Fruit fly (Drosophila melanogaster) whole organism, prepupa: Measurements from ENCODE around the gene Cpr67B.

Experiments used
- Blimp-1 ChIP-seq: fragments of 200-800 bp; sonication (Bioruptor generic); optimal IDR thresholded peaks from 3 replicates; lab custom pipeline; 2017; ENCODE audit warnings: missing biosample characterization, missing genetic modification characterization, mild to moderate bottlenecking, moderate library complexity, missing genetic modification reagents
- CG10631 ChIP-seq: fragments of 200-800 bp; sonication (Bioruptor generic); optimal IDR thresholded peaks from 2 replicates; lab custom pipeline; 2016; ENCODE audit warnings: missing biosample characterization, missing genetic modification characterization
- CG10669 ChIP-seq: fragments of 200-800 bp; sonication (Bioruptor generic); optimal IDR thresholded peaks from 3 replicates; lab custom pipeline; 2018; ENCODE audit warnings: missing biosample characterization, mild to moderate bottlenecking, missing genetic modification characterization, moderate library complexity
- CG11294 ChIP-seq: fragments of 200-800 bp; sonication (Bioruptor generic); IDR thresholded peaks from 2 replicates; pipeline ENCODE4 v1.3.6; 2022; ENCODE audit warnings: missing biosample characterization, missing genetic modification characterization
- CG11762 ChIP-seq: fragments of 200-800 bp; sonication (Bioruptor generic); optimal IDR thresholded peaks from 3 replicates; lab custom pipeline; 2016; ENCODE audit warnings: missing biosample characterization, missing genetic modification characterization; ENCODE audit not compliant: insufficient read depth
- CG15336 ChIP-seq: fragments of 200-800 bp; sonication (Bioruptor generic); IDR thresholded peaks from 2 replicates; pipeline ENCODE4 v1.3.6; 2022; ENCODE audit warnings: missing biosample characterization, missing genetic modification characterization
- CG1621 ChIP-seq: fragments of 200-800 bp; sonication (Bioruptor generic); optimal IDR thresholded peaks from 3 replicates; lab custom pipeline; 2018; ENCODE audit warnings: missing biosample characterization, mild to moderate bottlenecking, missing genetic modification characterization
- CG16779 ChIP-seq: fragments of 200-800 bp; sonication (Bioruptor generic); optimal IDR thresholded peaks from 3 replicates; lab custom pipeline; 2017; ENCODE audit warnings: missing biosample characterization, mild to moderate bottlenecking, missing genetic modification characterization
- CG3032 ChIP-seq: fragments of 200-800 bp; optimal IDR thresholded peaks from 2 replicates; lab custom pipeline; 2019; ENCODE audit warnings: missing biosample characterization, mild to moderate bottlenecking, missing genetic modification characterization, moderate library complexity
- CG31627 ChIP-seq: fragments of 200-800 bp; sonication (Bioruptor generic); optimal IDR thresholded peaks from 3 replicates; lab custom pipeline; 2016; ENCODE audit warnings: missing biosample characterization, missing genetic modification characterization
- CG32006 ChIP-seq: fragments of 200-800 bp; sonication (Bioruptor generic); optimal IDR thresholded peaks from 3 replicates; lab custom pipeline; 2017; ENCODE audit warnings: missing biosample characterization, mild to moderate bottlenecking, missing genetic modification characterization
- CG4318 ChIP-seq: fragments of 200-800 bp; sonication (Bioruptor generic); optimal IDR thresholded peaks from 3 replicates; lab custom pipeline; 2017; ENCODE audit warnings: missing biosample characterization, mild to moderate bottlenecking, missing genetic modification characterization
- CG6163 ChIP-seq: fragments of 200-800 bp; sonication (Bioruptor generic); IDR thresholded peaks from 3 replicates; pipeline ENCODE4 v1.3.6; 2022; ENCODE audit warnings: missing biosample characterization, missing genetic modification characterization
- CG6792 ChIP-seq: fragments of 200-800 bp; sonication (Bioruptor generic); optimal IDR thresholded peaks from 3 replicates; lab custom pipeline; 2016; ENCODE audit warnings: missing biosample characterization, missing genetic modification characterization
- CG6854 ChIP-seq: fragments of 200-800 bp; sonication (Bioruptor generic); optimal IDR thresholded peaks from 2 replicates; lab custom pipeline; 2017; ENCODE audit warnings: missing biosample characterization, mild to moderate bottlenecking, missing genetic modification characterization
- CG7368 ChIP-seq: fragments of 200-800 bp; sonication (Bioruptor generic); optimal IDR thresholded peaks from 3 replicates; lab custom pipeline; 2016; ENCODE audit warnings: missing biosample characterization, missing genetic modification characterization
- CG8319 ChIP-seq: fragments of 200-800 bp; sonication (Bioruptor generic); optimal IDR thresholded peaks from 3 replicates; lab custom pipeline; 2016; ENCODE audit warnings: missing biosample characterization, missing genetic modification characterization
- CG8632 ChIP-seq: fragments of 200-800 bp; sonication (Bioruptor generic); optimal IDR thresholded peaks from 3 replicates; lab custom pipeline; 2016; ENCODE audit warnings: missing biosample characterization, missing genetic modification characterization
- Eip78C ChIP-seq: fragments of 200-800 bp; sonication (Bioruptor generic); peaks from one replicate; lab custom pipeline; 2016; ENCODE audit warnings: missing biosample characterization, missing genetic modification characterization
- Eip93F ChIP-seq: fragments of 200-800 bp; sonication (Bioruptor generic); optimal IDR thresholded peaks from 2 replicates; lab custom pipeline; 2016; ENCODE audit warnings: missing biosample characterization, mild to moderate bottlenecking, missing genetic modification characterization
- Ets96B ChIP-seq: fragments of 200-800 bp; optimal IDR thresholded peaks from 2 replicates; lab custom pipeline; 2019; ENCODE audit warnings: missing biosample characterization, mild to moderate bottlenecking, missing genetic modification characterization, moderate library complexity
- Gug ChIP-seq: fragments of 200-800 bp; sonication (Bioruptor generic); IDR thresholded peaks from 2 replicates; pipeline ENCODE4 v1.3.6; 2022; ENCODE audit warnings: missing biosample characterization, missing genetic modification characterization
- Hr38 ChIP-seq: sonication (Bioruptor generic); optimal IDR thresholded peaks from 2 replicates; lab custom pipeline; 2016; ENCODE audit warnings: missing biosample characterization, missing genetic modification characterization
- Hr4 ChIP-seq: fragments of 200-800 bp; sonication (Bioruptor generic); optimal IDR thresholded peaks from 3 replicates; lab custom pipeline; 2016; ENCODE audit warnings: missing biosample characterization, missing genetic modification characterization
- OdsH ChIP-seq: fragments of 200-800 bp; sonication (Bioruptor generic); optimal IDR thresholded peaks from 3 replicates; lab custom pipeline; 2016; ENCODE audit warnings: missing biosample characterization, missing genetic modification characterization
- Smox ChIP-seq: fragments of 200-800 bp; sonication (Bioruptor generic); optimal IDR thresholded peaks from 3 replicates; lab custom pipeline; 2016; ENCODE audit warnings: missing biosample characterization, missing genetic modification characterization
- Sox102F ChIP-seq: fragments of 200-800 bp; sonication (Bioruptor generic); optimal IDR thresholded peaks from 2 replicates; lab custom pipeline; 2016; ENCODE audit warnings: missing biosample characterization, mild to moderate bottlenecking, missing genetic modification characterization
- Sox15 ChIP-seq: fragments of 200-800 bp; sonication (Bioruptor generic); optimal IDR thresholded peaks from 3 replicates; lab custom pipeline; 2016; ENCODE audit warnings: missing biosample characterization, missing genetic modification characterization
- achi ChIP-seq: fragments of 200-800 bp; sonication (Bioruptor generic); optimal IDR thresholded peaks from 3 replicates; lab custom pipeline; 2016; ENCODE audit warnings: missing biosample characterization, missing genetic modification characterization
- acj6 ChIP-seq: fragments of 200-800 bp; sonication (Bioruptor generic); optimal IDR thresholded peaks from 3 replicates; lab custom pipeline; 2016; ENCODE audit warnings: missing biosample characterization, missing genetic modification characterization
- cyc ChIP-seq: fragments of 200-800 bp; sonication (Bioruptor generic); optimal IDR thresholded peaks from 3 replicates; lab custom pipeline; 2016; ENCODE audit warnings: missing biosample characterization, missing genetic modification characterization
- dac ChIP-seq: fragments of 200-800 bp; sonication (Bioruptor generic); optimal IDR thresholded peaks from 2 replicates; lab custom pipeline; 2017; ENCODE audit warnings: missing biosample characterization, mild to moderate bottlenecking, missing genetic modification characterization
- dsx ChIP-seq: fragments of 200-800 bp; optimal IDR thresholded peaks from 3 replicates; lab custom pipeline; 2019; ENCODE audit warnings: missing biosample characterization, mild to moderate bottlenecking, missing genetic modification characterization, moderate library complexity; ENCODE audit not compliant: poor library complexity, severe bottlenecking
- eg ChIP-seq: fragments of 200-800 bp; sonication (Bioruptor generic); IDR thresholded peaks from 3 replicates; pipeline ENCODE4 v1.3.6; 2022; ENCODE audit warnings: missing biosample characterization, missing genetic modification characterization
- fd59A ChIP-seq: fragments of 200-800 bp; sonication (Bioruptor generic); optimal IDR thresholded peaks from 2 replicates; lab custom pipeline; 2017; ENCODE audit warnings: missing biosample characterization, mild to moderate bottlenecking, missing genetic modification characterization, missing genetic modification reagents
- fd85E ChIP-seq: fragments of 200-800 bp; sonication (Bioruptor generic); optimal IDR thresholded peaks from 3 replicates; lab custom pipeline; 2016; ENCODE audit warnings: missing biosample characterization, missing genetic modification characterization
- fkh ChIP-seq: fragments of 200-800 bp; sonication (Bioruptor generic); optimal IDR thresholded peaks from 3 replicates; lab custom pipeline; 2017; ENCODE audit warnings: missing biosample characterization, mild to moderate bottlenecking, missing genetic modification characterization, moderate library complexity
- lz ChIP-seq: fragments of 200-800 bp; sonication (Bioruptor generic); optimal IDR thresholded peaks from 3 replicates; lab custom pipeline; 2016; ENCODE audit warnings: missing biosample characterization, missing genetic modification characterization
- net ChIP-seq: fragments of 200-800 bp; sonication (Bioruptor generic); optimal IDR thresholded peaks from 3 replicates; lab custom pipeline; 2016; ENCODE audit warnings: missing biosample characterization, missing genetic modification characterization
- pdm3 ChIP-seq: fragments of 200-800 bp; sonication (Bioruptor generic); optimal IDR thresholded peaks from 3 replicates; lab custom pipeline; 2016; ENCODE audit warnings: missing biosample characterization, missing genetic modification characterization
- salr ChIP-seq, 2 experiments: fragments of 200-800 bp; sonication (Bioruptor generic); optimal IDR thresholded peaks; 3 replicates each; lab custom pipeline; 2016 to 2018; ENCODE audit warnings: missing biosample characterization in 2 of 2, missing genetic modification characterization in 2 of 2, mild to moderate bottlenecking in 1 of 2
- spab ChIP-seq: fragments of 200-800 bp; sonication (Bioruptor generic); optimal IDR thresholded peaks from 2 replicates; lab custom pipeline; 2017; ENCODE audit warnings: missing biosample characterization, mild to moderate bottlenecking, missing genetic modification characterization, missing genetic modification reagents
- ss ChIP-seq, 2 experiments: fragments of 200-800 bp; sonication (Bioruptor generic); optimal IDR thresholded peaks; 2 replicates in 1 of 2; 3 replicates in 1 of 2; lab custom pipeline; 2017 to 2018; ENCODE audit warnings: mild to moderate bottlenecking in 2 of 2, missing biosample characterization in 2 of 2, missing genetic modification characterization in 2 of 2, moderate library complexity in 1 of 2
- svp ChIP-seq: fragments of 200-800 bp; sonication (Bioruptor generic); peaks from one replicate; lab custom pipeline; 2016; ENCODE audit warnings: missing biosample characterization, missing genetic modification characterization
- vri ChIP-seq: fragments of 200-800 bp; sonication (Bioruptor generic); optimal IDR thresholded peaks from 3 replicates; lab custom pipeline; 2016; ENCODE audit warnings: missing biosample characterization, mild to moderate bottlenecking, missing genetic modification characterization

Cpr67B gene

dm6 chr3L:9441907-9442479 is 37.4 kb downstream of the Cpr67B start, which contains the start of the genes Bet3 and Nf-YA (continued):
- TF ChIP-seq CG1621 (tag; lab: Kevin White, UChicago) (no peak), CG10669 (GFP tag; lab: Kevin White, UChicago) (no peak), Blimp-1 (GFP tag; lab: Kevin White, UChicago) (peak; percentile 99), Sox15 (no peak), CG4318 (GFP tag; lab: Kevin White, UChicago) (no peak), Smox (GFP tag; lab: Kevin White, UChicago) (no peak), Eip93F (GFP tag; lab: Kevin White, UChicago) (no peak), Hr38 (no peak), CG16779 (tag; lab: Kevin White, UChicago) (no peak)

- TF ChIP-seq vri (GFP tag; lab: Kevin White, UChicago): no peak
- TF ChIP-seq svp (GFP tag; lab: Kevin White, UChicago): peak; percentile 68
- TF ChIP-seq CG32006: peak; percentile 26
Measured at dm6 chr3L:9442625-9443282, 38.2 kb downstream of the Cpr67B start, which contains the start of gene Srg3. Gene Srg3 (plus strand): TSS chr3L:9443232.

- TF ChIP-seq CG11762 (GFP tag; lab: Kevin White, UChicago) (no peak), acj6 (GFP tag; lab: Kevin White, UChicago) (no peak), dac (GFP tag; lab: Kevin White, UChicago) (no peak), CG4318 (GFP tag; lab: Kevin White, UChicago) (no peak), dsx (GFP tag; lab: Kevin White, UChicago) (no peak), lz (GFP tag; lab: Kevin White, UChicago) (peak; percentile 26), CG10631 (peak; percentile 25), CG1621 (tag; lab: Kevin White, UChicago) (peak; percentile 21), Eip78C (GFP tag; lab: Kevin White, UChicago) (peak; percentile 72), CG6854 (peak; percentile 56), Hr4 (GFP tag; lab: Kevin White, UChicago) (peak; percentile 13), CG11294 (no peak), Hr38 (no peak), eg (GFP tag; lab: Robert Waterston, UW) (no peak), pdm3 (GFP tag; lab: Kevin White, UChicago) (peak; percentile 4), CG3032 (tag; lab: Kevin White, UChicago) (peak; percentile 7), CG15336 (no peak), svp (GFP tag; lab: Kevin White, UChicago) (peak; percentile 64), ss (GFP tag; optimal IDR thresholded peaks at IDR 0.05; lab: Kevin White, UChicago) (peak in 1 of 2 experiments; percentile 61), net (GFP tag; lab: Kevin White, UChicago) (no peak), CG6792 (GFP tag; lab: Kevin White, UChicago) (no peak), Sox15 (no peak), Sox102F (GFP tag; lab: Kevin White, UChicago) (no peak), fkh (GFP tag; lab: Kevin White, UChicago) (peak; percentile 92), Gug (GFP tag; lab: Robert Waterston, UW) (no peak), achi (no peak), cyc (GFP tag; lab: Kevin White, UChicago) (peak; percentile 26), CG8632 (no peak), Eip93F (GFP tag; lab: Kevin White, UChicago) (no peak), fd85E (GFP tag; lab: Kevin White, UChicago) (no peak), CG16779 (tag; lab: Kevin White, UChicago) (peak; percentile 8), CG31627 (GFP tag; lab: Kevin White, UChicago) (peak; percentile 5), Smox (GFP tag; lab: Kevin White, UChicago) (peak; percentile 24), OdsH (peak; percentile 8), CG6163 (GFP tag; lab: Robert Waterston, UW) (0 out of 3 replicates have a peak, but pooled peaks have one; percentile 38), spab (GFP tag; lab: Kevin White, UChicago) (no peak), CG8319 (GFP tag; lab: Kevin White, UChicago) (no peak), Ets96B (no peak), salr (GFP tag; optimal IDR thresholded peaks at IDR 0.05; lab: Kevin White, UChicago) (no peak), fd59A (no peak), CG7368 (GFP tag; lab: Kevin White, UChicago) (no peak)
Measured at dm6 chr3L:9446731-9447238, 42.2 kb downstream of the Cpr67B start, which contains the start of gene CG3529. Gene CG3529 (plus strand): TSS chr3L:9446864.
